Worm (Caenorhabditis elegans): ENCODE measurements around the gene T01C3.3.

The T01C3.3 gene

DNA sequence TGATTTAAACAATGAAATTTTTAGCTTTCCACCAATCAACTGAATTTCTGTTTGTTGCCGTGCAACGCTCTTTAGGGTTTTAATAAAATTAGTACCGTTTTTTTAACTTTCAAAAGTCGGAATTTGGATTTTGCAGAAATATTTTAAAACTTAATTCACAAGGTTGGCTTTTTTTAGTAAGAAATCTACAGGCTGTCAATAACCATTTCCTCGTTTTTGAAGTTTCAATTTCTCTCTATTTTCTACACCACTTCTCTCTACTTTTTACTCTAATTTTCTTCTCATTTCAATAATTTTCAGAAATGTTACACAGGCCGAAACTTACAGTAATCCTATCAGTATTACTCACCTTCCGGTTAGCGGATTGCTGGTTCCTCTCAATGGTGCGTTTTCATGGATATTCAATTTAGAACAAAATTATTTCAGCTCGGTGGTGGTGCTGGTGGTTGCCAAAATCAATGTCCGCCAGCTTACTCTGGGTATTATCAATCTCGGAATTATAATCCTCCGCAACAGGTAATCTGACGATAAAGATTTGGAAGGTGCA is 14.2 kb downstream of the T01C3.3 start, which contains the start of the genes grd-12 and F02D8.1:
grd-12 (plus strand) TSS at position 301 of the 547 bp plus-strand sequence.
F02D8.1 (minus strand) TSS at position 497 of the 547 bp plus-strand sequence.
- TF ChIP-seq nhr-25 (tag; optimal IDR thresholded peaks at IDR 0.05) = no peak
- no peak for TF ChIP-seq nhr-10 (tag; optimal IDR thresholded peaks at IDR 0.05)
- no peak for TF ChIP-seq fos-1 (tag; optimal IDR thresholded peaks at IDR 0.05)
- no peak for TF ChIP-seq nhr-12 (tag; optimal IDR thresholded peaks at IDR 0.05)
- no peak for TF ChIP-seq unc-62 (GFP tag; optimal IDR thresholded peaks at IDR 0.05)
- TF ChIP-seq sma-3 (GFP tag; optimal IDR thresholded peaks at IDR 0.05) = no peak
- TF ChIP-seq dmd-4 (tag; optimal IDR thresholded peaks at IDR 0.05) = no peak

DNA sequence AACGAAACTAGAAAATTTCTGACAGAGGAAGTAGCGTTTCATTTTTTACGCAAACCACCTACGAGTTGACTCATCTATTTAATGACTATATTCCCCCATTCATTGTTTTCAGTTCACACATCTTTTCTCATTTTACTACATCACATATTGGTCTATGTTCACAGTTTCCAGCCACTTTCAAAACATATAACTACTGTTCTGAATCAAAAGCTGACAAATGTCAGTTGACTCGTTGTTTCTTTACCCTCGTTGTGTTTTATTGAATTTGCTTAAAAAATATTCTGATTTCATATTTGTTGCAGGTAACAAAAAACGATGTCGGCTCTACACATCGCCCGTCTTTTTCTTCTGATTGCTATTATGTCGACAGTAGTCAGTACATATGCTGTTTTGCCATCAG is 21.3 kb downstream of the T01C3.3 start, which contains the start of gene nlp-59:
nlp-59 (plus strand) TSS at position 301 of the 400 bp plus-strand sequence.
- TF ChIP-seq egl-27 (tag; optimal IDR thresholded peaks at IDR 0.05) (no peak), R02D3.7 (tag; optimal IDR thresholded peaks at IDR 0.05) (no peak), lin-11 (tag; optimal IDR thresholded peaks at IDR 0.05) (no peak), nhr-129 (tag; optimal IDR thresholded peaks at IDR 0.05) (no peak), nhr-25 (tag; optimal IDR thresholded peaks at IDR 0.05) (no peak), blmp-1 (tag; optimal IDR thresholded peaks at IDR 0.05; ENCODE audit: insufficient read depth) (no peak), ztf-4 (tag; optimal IDR thresholded peaks at IDR 0.05) (no peak), ZK546.5 (tag; optimal IDR thresholded peaks at IDR 0.05) (no peak), gmeb-1 (tag; optimal IDR thresholded peaks at IDR 0.05) (no peak), ztf-1 (GFP tag; conservative IDR thresholded peaks at IDR 0.05) (no peak), nhr-21 (tag; optimal IDR thresholded peaks at IDR 0.05) (no peak), dmd-4 (tag; optimal IDR thresholded peaks at IDR 0.05) (no peak), unc-39 (tag; optimal IDR thresholded peaks at IDR 0.05) (no peak), nhr-23 (tag; optimal IDR thresholded peaks at IDR 0.05) (no peak), lin-13 (GFP tag; optimal IDR thresholded peaks at IDR 0.05) (no peak), mdl-1 (tag; optimal IDR thresholded peaks at IDR 0.05) (no peak), F13H6.1 (tag; optimal IDR thresholded peaks at IDR 0.05) (no peak), sma-9 (GFP tag; optimal IDR thresholded peaks at IDR 0.05) (no peak), sma-9 (tag; optimal IDR thresholded peaks at IDR 0.05) (no peak), nhr-237 (tag; optimal IDR thresholded peaks at IDR 0.05) (no peak), aly-2 (tag; optimal IDR thresholded peaks at IDR 0.05) (no peak)

DNA sequence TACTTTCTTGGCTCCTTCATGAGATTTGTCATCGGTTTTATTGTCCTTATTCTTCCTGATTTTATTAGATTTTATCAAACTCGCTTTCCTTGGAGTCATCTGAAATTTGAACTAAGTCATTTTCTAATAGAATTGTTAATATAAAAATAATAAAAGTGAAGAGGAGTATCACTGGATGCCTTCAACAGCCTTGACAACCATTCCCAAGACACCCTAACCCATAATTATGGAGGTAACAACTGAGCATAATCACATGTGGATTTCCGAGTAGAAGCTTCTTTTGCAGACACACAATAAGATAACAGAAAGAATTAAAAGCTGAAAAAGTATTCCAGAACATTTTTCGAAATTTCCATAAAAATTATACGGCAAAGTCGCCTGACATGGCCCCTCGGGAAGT is 36.8 kb downstream of the T01C3.3 start, which contains the start of gene F02D8.9:
F02D8.9 (minus strand) TSS at position 101 of the 400 bp plus-strand sequence.
- TF ChIP-seq ztf-1 (GFP tag; conservative IDR thresholded peaks at IDR 0.05) (no peak), alr-1 (tag; optimal IDR thresholded peaks at IDR 0.05) (no peak), mbf-1 (tag; optimal IDR thresholded peaks at IDR 0.05) (no peak), mab-5 (tag; optimal IDR thresholded peaks at IDR 0.05) (no peak), nhr-237 (tag; optimal IDR thresholded peaks at IDR 0.05) (no peak), ztf-4 (tag; optimal IDR thresholded peaks at IDR 0.05) (no peak), R02D3.7 (tag; optimal IDR thresholded peaks at IDR 0.05) (no peak), elt-1 (tag; optimal IDR thresholded peaks at IDR 0.05) (no peak), F13H6.1 (tag; optimal IDR thresholded peaks at IDR 0.05) (no peak), egl-27 (tag; optimal IDR thresholded peaks at IDR 0.05) (no peak), nhr-21 (tag; optimal IDR thresholded peaks at IDR 0.05) (no peak), nhr-10 (tag; optimal IDR thresholded peaks at IDR 0.05) (no peak), ama-1 (optimal IDR thresholded peaks at IDR 0.05) (no peak), elt-3 (tag; optimal IDR thresholded peaks at IDR 0.05) (no peak), lin-39 (tag; optimal IDR thresholded peaks at IDR 0.05) (no peak), snpc-4 (tag; optimal IDR thresholded peaks at IDR 0.05) (no peak), skn-1 (tag; optimal IDR thresholded peaks at IDR 0.05) (no peak), crh-2 (tag; optimal IDR thresholded peaks at IDR 0.05) (no peak)

DNA sequence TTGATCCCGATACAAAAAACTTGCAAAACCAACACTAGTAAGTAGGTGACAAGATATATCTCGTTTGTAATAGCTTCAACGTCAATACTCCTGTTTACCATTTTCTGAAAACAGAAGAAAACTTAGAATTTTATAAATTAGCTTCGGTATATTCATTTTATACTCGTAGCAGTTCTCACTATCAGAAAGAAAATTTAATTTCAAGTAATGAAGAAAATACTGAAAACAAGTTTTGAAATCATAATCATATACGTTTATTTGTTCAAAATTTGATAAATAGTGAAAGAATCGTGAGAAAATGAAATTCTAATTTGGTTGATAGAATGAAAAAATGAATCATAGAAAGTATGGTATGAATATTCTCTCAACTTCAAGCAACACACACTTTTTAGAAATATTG is 37.8 kb downstream of the T01C3.3 start, which contains the start of gene C30G7.5:
C30G7.5 (minus strand) TSS at position 101 of the 400 bp plus-strand sequence.
- TF ChIP-seq nhr-23 (tag; optimal IDR thresholded peaks at IDR 0.05) = no peak
- no peak for TF ChIP-seq nhr-25 (tag; optimal IDR thresholded peaks at IDR 0.05)
- no peak for TF ChIP-seq sem-4 (tag; optimal IDR thresholded peaks at IDR 0.05)
- no peak for TF ChIP-seq skn-1 (tag; optimal IDR thresholded peaks at IDR 0.05)
- TF ChIP-seq nhr-129 (tag; optimal IDR thresholded peaks at IDR 0.05) = no peak
- no peak for TF ChIP-seq R02D3.7 (tag; optimal IDR thresholded peaks at IDR 0.05)
- TF ChIP-seq ZK546.5 (tag; optimal IDR thresholded peaks at IDR 0.05) = no peak
- no peak for TF ChIP-seq ceh-16 (tag; optimal IDR thresholded peaks at IDR 0.05)
- no peak for TF ChIP-seq unc-39 (tag; optimal IDR thresholded peaks at IDR 0.05)
- no peak for TF ChIP-seq ztf-1 (GFP tag; conservative IDR thresholded peaks at IDR 0.05)
- no peak for TF ChIP-seq sma-3 (GFP tag; optimal IDR thresholded peaks at IDR 0.05)
- no peak for TF ChIP-seq snpc-4 (tag; optimal IDR thresholded peaks at IDR 0.05)
- TF ChIP-seq elt-3 (tag; optimal IDR thresholded peaks at IDR 0.05) = no peak
- no peak for TF ChIP-seq sma-9 (GFP tag; optimal IDR thresholded peaks at IDR 0.05)
- TF ChIP-seq sma-9 (tag; optimal IDR thresholded peaks at IDR 0.05) = no peak
